Fruit fly (Drosophila melanogaster) Kc167 (cell line): ENCODE measurements around the gene Alp10.

Experiments
- h ChIP-seq: fragments of >200 bp; optimal IDR thresholded peaks from 3 replicates; lab custom pipeline; 2018; ENCODE audit warnings: missing external identifiers
- insv ChIP-seq: fragments of >200 bp; optimal IDR thresholded peaks from 3 replicates; lab custom pipeline; 2018; ENCODE audit warnings: missing external identifiers
- psq ChIP-seq: fragments of >200 bp; optimal IDR thresholded peaks from 2 replicates; lab custom pipeline; 2017; ENCODE audit warnings: missing external identifiers
- ttk ChIP-seq: sonication (Bioruptor generic); optimal IDR thresholded peaks from 2 replicates; lab custom pipeline; 2017; ENCODE audit warnings: missing external identifiers

- TF ChIP-seq ttk, result no peak
- no peak for TF ChIP-seq h (lab: Kevin White, UChicago)
- no peak for TF ChIP-seq insv (lab: Kevin White, UChicago)
- TF ChIP-seq psq (lab: Kevin White, UChicago), result no peak
These were observed 32.7 kb upstream of the Alp10 start for dm6 chr3L:5627816-5628215.
